Fruit fly (Drosophila melanogaster) whole organism: ENCODE data around the gene CG17010.

Experiments used
- CG8478 ChIP-seq: fragments of >200 bp; optimal IDR thresholded peaks from 2 replicates; lab custom pipeline; 2018; ENCODE audit warnings: inconsistent platforms
- Dll ChIP-seq: fragments of >200 bp; optimal IDR thresholded peaks from 2 replicates; lab custom pipeline; 2017
- EcR ChIP-seq, 2 experiments: fragments of >200 bp; optimal IDR thresholded peaks; 2 replicates each; lab custom pipeline; 2017; ENCODE audit warnings: missing biosample characterization in 2 of 2, missing genetic modification characterization in 2 of 2, missing genetic modification reagents in 2 of 2
- pan ChIP-seq: fragments of >200 bp; optimal IDR thresholded peaks from 2 replicates; lab custom pipeline; 2017
- psq ChIP-seq: fragments of >200 bp; optimal IDR thresholded peaks from 2 replicates; lab custom pipeline; 2017
- usp ChIP-seq: fragments of >200 bp; optimal IDR thresholded peaks from 2 replicates; lab custom pipeline; 2017; ENCODE audit warnings: missing biosample characterization, missing genetic modification characterization, mixed read lengths

CG17010 gene

DNA sequence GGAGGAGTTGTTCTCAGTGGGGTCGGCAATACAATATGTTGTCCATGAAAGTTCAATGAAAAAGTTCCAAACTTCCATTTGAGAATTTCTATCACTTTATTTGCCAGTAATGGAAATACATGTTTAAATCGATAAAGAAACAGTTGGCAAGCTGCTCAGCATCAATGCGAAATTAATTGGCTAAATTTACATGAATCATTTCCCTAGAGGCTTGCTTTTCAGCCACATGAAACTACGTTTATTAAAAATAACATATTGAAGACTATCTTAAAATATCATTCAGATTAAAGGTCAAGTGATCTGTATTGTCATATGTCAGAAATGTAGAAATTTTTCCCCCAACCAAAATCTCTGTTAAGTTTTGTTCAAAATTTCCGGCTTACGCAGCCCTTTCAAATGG lies at the start of gene CG17010:
Gene CG17010, plus strand, starts transcription at position 301 of the 400 bp plus-strand sequence.
- no peak for TF ChIP-seq Dll (lab: Kevin White, UChicago)
- no peak for TF ChIP-seq usp (GFP tag; lab: Kevin White, UChicago)
- no peak for TF ChIP-seq psq (lab: Kevin White, UChicago)
- TF ChIP-seq pan (lab: Kevin White, UChicago), result no peak
- TF ChIP-seq CG8478 (lab: Kevin White, UChicago), result no peak
- TF ChIP-seq EcR (GFP tag; optimal IDR thresholded peaks at IDR 0.05; lab: Kevin White, UChicago), result no peak

DNA sequence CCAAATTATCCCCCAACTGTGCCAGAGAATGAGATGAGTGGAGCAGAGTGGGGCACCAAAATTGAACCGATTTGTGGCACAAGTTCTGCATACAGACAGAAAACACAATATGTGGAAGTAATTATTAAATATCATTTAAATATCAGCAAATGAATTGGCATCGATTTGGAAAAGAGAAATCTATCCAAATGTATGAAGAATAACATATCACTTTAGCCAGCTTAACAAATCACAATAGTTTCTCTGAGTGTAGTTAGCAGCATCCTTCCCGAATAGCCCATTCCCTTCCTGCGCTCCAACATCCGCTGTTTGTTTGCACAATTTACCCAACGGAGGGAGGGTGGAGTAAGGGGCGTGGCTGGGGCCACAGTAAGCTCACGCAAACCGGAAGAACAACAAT lies 41.4 kb upstream of the CG17010 start:
- TF ChIP-seq EcR (GFP tag; optimal IDR thresholded peaks at IDR 0.05; lab: Kevin White, UChicago) (no peak), usp (GFP tag; lab: Kevin White, UChicago) (no peak), Dll (lab: Kevin White, UChicago) (no peak)

DNA sequence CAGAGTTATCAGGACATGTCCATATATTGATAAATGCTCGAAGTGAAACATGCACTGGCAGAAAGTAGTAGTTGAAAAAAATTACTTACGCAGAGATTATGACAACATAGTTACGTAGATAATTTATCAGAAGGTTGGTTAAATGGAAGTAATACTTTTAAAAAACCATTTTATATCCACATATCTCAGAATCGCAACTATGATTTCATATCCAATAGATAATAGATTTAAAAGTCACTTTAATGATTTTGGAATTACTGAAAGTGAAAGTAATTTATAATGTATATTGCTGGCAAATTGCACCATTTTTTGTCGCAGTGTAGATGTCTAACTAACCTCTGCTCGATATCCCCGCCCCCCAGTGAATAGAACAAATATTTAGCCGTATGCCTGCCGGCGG lies 19.1 kb upstream of the CG17010 start:
- TF ChIP-seq CG8478 (lab: Kevin White, UChicago) (no peak), pan (lab: Kevin White, UChicago) (no peak)

- TF ChIP-seq Dll (lab: Kevin White, UChicago), result no peak
- no peak for TF ChIP-seq psq (lab: Kevin White, UChicago)
- no peak for TF ChIP-seq pan (lab: Kevin White, UChicago)
- no peak for TF ChIP-seq EcR (GFP tag; optimal IDR thresholded peaks at IDR 0.05; lab: Kevin White, UChicago)
Observed at dm6 chr2L:12338548-12338947, 17.7 kb upstream of the CG17010 start, which contains the start of gene CG31862. Gene CG31862, plus strand, starts transcription at chr2L:12338848.

- TF ChIP-seq usp (GFP tag; lab: Kevin White, UChicago) (no peak), psq (lab: Kevin White, UChicago) (no peak), Dll (lab: Kevin White, UChicago) (no peak), EcR (GFP tag; optimal IDR thresholded peaks at IDR 0.05; lab: Kevin White, UChicago) (no peak), pan (lab: Kevin White, UChicago) (no peak), CG8478 (lab: Kevin White, UChicago) (no peak)
Observed at dm6 chr2L:12341705-12342104, 14.5 kb upstream of the CG17010 start.

- TF ChIP-seq usp (GFP tag; lab: Kevin White, UChicago) (no peak), Dll (lab: Kevin White, UChicago) (no peak), EcR (GFP tag; optimal IDR thresholded peaks at IDR 0.05; lab: Kevin White, UChicago) (no peak), psq (lab: Kevin White, UChicago) (no peak), CG8478 (lab: Kevin White, UChicago) (no peak), pan (lab: Kevin White, UChicago) (no peak)
Observed at dm6 chr2L:12343634-12344269, 12.5 kb upstream of the CG17010 start, which contains the start of the genes bru2 and CG43813. Gene bru2, plus strand, starts transcription at chr2L:12344219. Gene CG43813, minus strand, starts transcription at chr2L:12344266.

DNA sequence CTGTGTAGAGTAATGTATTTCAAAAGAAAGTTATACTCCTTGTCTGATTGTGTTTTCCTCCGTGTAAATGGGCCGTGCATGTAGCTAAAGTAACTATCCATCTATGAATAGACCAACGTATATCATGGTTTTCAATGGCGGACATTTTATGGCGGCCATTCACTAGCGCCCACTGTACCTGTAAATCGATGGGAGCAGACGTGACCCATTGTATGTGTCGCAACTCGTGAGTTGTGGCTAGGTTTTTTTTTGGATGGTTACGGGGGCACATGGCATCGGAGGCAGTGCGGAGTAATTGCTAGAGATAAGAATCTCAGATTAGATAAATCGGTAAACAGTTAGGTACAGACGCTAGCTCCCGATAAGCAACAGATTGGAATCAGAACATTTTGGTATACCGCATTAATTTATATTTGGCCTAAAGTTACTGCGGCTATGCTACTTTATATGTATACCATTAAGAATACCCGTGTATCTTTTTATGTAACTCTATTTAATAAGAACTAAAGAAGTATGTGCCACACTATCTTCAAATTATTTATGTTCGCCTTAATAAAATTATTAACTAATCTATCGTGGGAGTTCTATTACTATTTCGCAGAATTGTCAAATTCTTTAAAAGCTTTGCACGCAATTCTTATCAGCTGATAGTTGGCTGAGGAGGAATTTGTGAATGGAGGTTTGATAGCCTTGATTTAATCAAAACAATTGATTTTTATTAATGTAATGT lies 9.9 kb upstream of the CG17010 start:
- TF ChIP-seq EcR (GFP tag; optimal IDR thresholded peaks at IDR 0.05; lab: Kevin White, UChicago) (no peak), CG8478 (lab: Kevin White, UChicago) (no peak), usp (GFP tag; lab: Kevin White, UChicago) (no peak), pan (lab: Kevin White, UChicago) (no peak), Dll (lab: Kevin White, UChicago) (no peak), psq (lab: Kevin White, UChicago) (no peak)

- TF ChIP-seq usp (GFP tag; lab: Kevin White, UChicago) (no peak), EcR (GFP tag; optimal IDR thresholded peaks at IDR 0.05; lab: Kevin White, UChicago) (no peak), pan (lab: Kevin White, UChicago) (no peak), CG8478 (lab: Kevin White, UChicago) (no peak), Dll (lab: Kevin White, UChicago) (no peak), psq (lab: Kevin White, UChicago) (no peak)
Observed at dm6 chr2L:12347034-12347433, 9.2 kb upstream of the CG17010 start.

DNA sequence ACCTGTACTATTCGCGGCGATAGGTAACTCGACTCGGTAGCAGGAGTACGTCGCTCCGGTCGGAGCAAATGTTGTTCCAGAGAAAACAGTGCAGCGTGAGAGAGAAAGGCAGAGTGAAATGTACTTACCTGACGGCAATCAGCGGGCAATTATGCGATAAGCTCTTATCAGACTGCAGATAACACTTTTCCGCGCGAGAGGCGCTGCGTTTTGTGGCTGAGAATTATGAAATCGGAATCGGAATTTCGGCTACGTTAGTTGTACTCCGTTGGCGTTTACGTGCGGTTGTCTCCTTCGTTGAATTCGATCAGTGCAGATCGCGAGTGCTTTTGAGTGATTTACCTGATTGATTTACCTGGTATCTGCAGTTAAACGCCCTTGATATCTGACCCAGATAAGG lies 8.4 kb upstream of the CG17010 start:
- TF ChIP-seq EcR (GFP tag; optimal IDR thresholded peaks at IDR 0.05; lab: Kevin White, UChicago) (no peak), usp (GFP tag; lab: Kevin White, UChicago) (no peak), psq (lab: Kevin White, UChicago) (no peak), Dll (lab: Kevin White, UChicago) (no peak)

DNA sequence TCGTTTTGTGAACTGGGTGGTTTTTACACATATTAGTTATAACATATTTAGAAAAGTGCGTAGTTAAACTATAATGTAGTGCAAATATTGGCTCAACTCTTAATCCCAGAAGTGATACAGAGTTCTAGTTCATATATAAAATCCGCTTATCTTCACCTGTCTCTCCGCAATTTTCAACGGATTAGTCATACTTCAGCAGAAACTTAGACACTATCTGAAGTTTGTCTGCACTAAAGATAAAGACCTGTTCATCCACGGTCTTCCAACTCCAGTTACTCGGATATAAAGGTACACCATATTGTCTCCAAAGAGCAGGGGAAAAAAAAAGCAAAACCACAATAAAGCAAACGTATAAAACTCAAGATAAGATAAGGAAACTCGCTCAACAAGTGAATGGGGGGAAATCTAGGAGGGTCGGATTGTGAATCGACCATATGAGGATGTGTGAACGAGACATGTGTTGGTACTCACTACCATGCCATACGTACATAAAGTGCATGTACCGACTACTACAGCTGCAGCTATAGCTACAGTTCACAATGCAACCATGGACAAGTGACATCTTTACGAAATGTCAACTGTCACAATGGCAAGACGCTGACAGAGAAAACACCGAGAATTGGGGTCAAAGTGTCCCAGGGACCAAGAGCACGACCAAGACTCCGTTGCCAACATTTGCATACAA lies 7.7 kb upstream of the CG17010 start:
- no peak for TF ChIP-seq EcR (GFP tag; optimal IDR thresholded peaks at IDR 0.05; lab: Kevin White, UChicago)
- TF ChIP-seq usp (GFP tag; lab: Kevin White, UChicago), result no peak
- TF ChIP-seq psq (lab: Kevin White, UChicago), result no peak
- no peak for TF ChIP-seq pan (lab: Kevin White, UChicago)
- no peak for TF ChIP-seq Dll (lab: Kevin White, UChicago)
- no peak for TF ChIP-seq CG8478 (lab: Kevin White, UChicago)

DNA sequence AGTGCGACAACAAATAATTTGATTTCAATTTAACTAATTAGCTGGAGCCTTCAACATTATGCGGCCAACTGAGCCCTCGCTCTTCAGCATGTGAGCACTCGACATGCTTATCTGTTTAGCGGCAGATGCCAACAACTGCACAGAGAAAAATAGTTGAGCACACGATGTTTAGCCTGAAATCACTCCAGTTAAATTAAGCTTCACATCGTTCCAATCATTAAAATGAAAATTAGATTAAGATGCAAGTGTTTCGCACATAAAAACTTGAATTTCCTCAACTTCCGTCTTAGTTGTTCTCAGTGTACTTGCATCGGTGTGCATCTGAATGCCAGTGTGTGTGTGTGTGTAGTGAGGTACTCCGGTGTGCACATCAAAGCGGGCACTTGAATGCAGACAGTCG lies 5.4 kb upstream of the CG17010 start:
- TF ChIP-seq Dll (lab: Kevin White, UChicago) (no peak), pan (lab: Kevin White, UChicago) (no peak), CG8478 (lab: Kevin White, UChicago) (no peak), EcR (GFP tag; optimal IDR thresholded peaks at IDR 0.05; lab: Kevin White, UChicago) (no peak), psq (lab: Kevin White, UChicago) (no peak), usp (GFP tag; lab: Kevin White, UChicago) (no peak)
